Worm (Caenorhabditis elegans): ENCODE results near the gene ZK1236.5.

The ZK1236.5 gene

ce11 chrIII:8446940-8447403 lies 15.0 kb upstream of the ZK1236.5 start, which contains the start of gene rpn-3 (continued):
- TF ChIP-seq die-1 (tag; optimal IDR thresholded peaks at IDR 0.05) (no peak), madf-6 (GFP tag; IDR thresholded peaks at IDR 0.05) (peak; percentile 96), gei-17 (GFP tag; optimal IDR thresholded peaks at IDR 0.05) (peak; percentile 77), attf-5 (GFP tag; optimal IDR thresholded peaks at IDR 0.05) (peak; percentile 84), rpc-1 (optimal IDR thresholded peaks at IDR 0.05) (peak; percentile 76), rpc-1 (tag; optimal IDR thresholded peaks at IDR 0.05) (peak; percentile 13), atf-7 (tag; optimal IDR thresholded peaks at IDR 0.05) (peak; percentile 89), sea-2 (GFP tag; IDR thresholded peaks at IDR 0.05) (no peak), nhr-80 (tag; optimal IDR thresholded peaks at IDR 0.05) (peak; percentile 19), ztf-26 (tag; optimal IDR thresholded peaks at IDR 0.05) (peak; percentile 78), somi-1 (GFP tag; optimal IDR thresholded peaks at IDR 0.05) (peak; percentile 83), Y79H2A.3 (GFP tag; conservative IDR thresholded peaks at IDR 0.05) (0 out of 2 replicates have a peak, but pooled peaks have one; percentile 56), rec-8 (tag; optimal IDR thresholded peaks at IDR 0.05) (peak in 1 of 2 experiments; percentile 26), F23B12.7 (tag; optimal IDR thresholded peaks at IDR 0.05; ENCODE audit: insufficient read depth) (peak; percentile 79), B0019.2 (GFP tag; conservative IDR thresholded peaks at IDR 0.05) (peak; percentile 58; the same call in 1 of the 2 replicates), attf-3 (GFP tag; conservative IDR thresholded peaks at IDR 0.05) (peak; percentile 84), ceh-79 (tag; optimal IDR thresholded peaks at IDR 0.05) (peak; percentile 79), let-526 (GFP tag; IDR thresholded peaks at IDR 0.05) (peak; percentile 83; the same call in 1 of the 2 replicates), pbrm-1 (GFP tag; IDR thresholded peaks at IDR 0.05) (peak; percentile 93), ceh-91 (GFP tag; IDR thresholded peaks at IDR 0.05) (peak; percentile 80), ztf-25 (GFP tag; IDR thresholded peaks at IDR 0.05) (no peak), mes-4 (tag; optimal IDR thresholded peaks at IDR 0.05) (no peak), let-607 (tag; optimal IDR thresholded peaks at IDR 0.05) (peak in 1 of 2 experiments; percentile 92), K12H6.12 (tag; optimal IDR thresholded peaks at IDR 0.05) (peak; percentile 80), zfh-2 (GFP tag; conservative IDR thresholded peaks at IDR 0.05) (no peak), hsf-1 (GFP tag; IDR thresholded peaks at IDR 0.05) (peak; percentile 100), egl-44 (GFP tag; IDR thresholded peaks at IDR 0.05) (peak; percentile 67; the same call in 1 of the 2 replicates), hmg-1.2 (GFP tag; IDR thresholded peaks at IDR 0.05) (peak; percentile 74), mel-28 (tag; optimal IDR thresholded peaks at IDR 0.05; ENCODE audit: borderline replicate concordance) (peak; percentile 3), B0261.1 (tag; optimal IDR thresholded peaks at IDR 0.05) (peak; percentile 28), efl-1 (GFP tag; optimal IDR thresholded peaks at IDR 0.05) (peak; percentile 69), ztf-18 (tag; optimal IDR thresholded peaks at IDR 0.05) (no peak), egrh-3 (GFP tag; IDR thresholded peaks at IDR 0.05) (no peak), him-1 (tag; optimal IDR thresholded peaks at IDR 0.05) (no peak), nhr-179 (tag; optimal IDR thresholded peaks at IDR 0.05) (no peak), cebp-2 (GFP tag; IDR thresholded peaks at IDR 0.05) (no peak), snpc-3.4 (tag; optimal IDR thresholded peaks at IDR 0.05) (peak; percentile 93), ztf-6 (GFP tag; IDR thresholded peaks at IDR 0.05) (0 out of 2 replicates have a peak, but pooled peaks have one; percentile 13), sptf-2 (GFP tag; optimal IDR thresholded peaks at IDR 0.05) (no peak), ceh-40 (GFP tag; IDR thresholded peaks at IDR 0.05) (no peak), B0035.1 (tag; optimal IDR thresholded peaks at IDR 0.05) (peak; percentile 64), hlh-26 (GFP tag; conservative IDR thresholded peaks at IDR 0.05) (no peak), Y56A3A.18 (GFP tag; IDR thresholded peaks at IDR 0.05) (peak; percentile 71), aptf-3 (GFP tag; IDR thresholded peaks at IDR 0.05) (0 out of 2 replicates have a peak, but pooled peaks have one; percentile 32), attf-6 (GFP tag; IDR thresholded peaks at IDR 0.05) (peak; percentile 48; the same call in 1 of the 2 replicates), ccch-3 (GFP tag; optimal IDR thresholded peaks at IDR 0.05) (no peak), nfya-1 (tag; optimal IDR thresholded peaks at IDR 0.05; ENCODE audit: borderline replicate concordance, insufficient read depth) (no peak), fkh-3 (tag; optimal IDR thresholded peaks at IDR 0.05) (no peak)

Measured in whole organism, young adult.